Worm (Caenorhabditis elegans) whole organism, late embryonic: ENCODE results near the gene C02F5.5.

Experiments
- C08G9.2 ChIP-seq: sonication (generic microtip); optimal IDR thresholded peaks from 2 replicates; lab custom pipeline; 2016; ENCODE audit warnings: mild to moderate bottlenecking, missing genetic modification characterization, moderate library complexity, missing compliant biosample characterization
- C38D4.7 ChIP-seq: fragments of 200-800 bp; sonication (Bioruptor generic); optimal IDR thresholded peaks from 2 replicates; lab custom pipeline; 2018; ENCODE audit warnings: mild to moderate bottlenecking, missing genetic modification characterization, moderate library complexity, missing compliant biosample characterization
- F13H6.1 ChIP-seq: sonication (generic microtip); optimal IDR thresholded peaks from 2 replicates; lab custom pipeline; 2016; ENCODE audit warnings: missing genetic modification characterization, missing compliant biosample characterization
- K02D7.2 ChIP-seq: sonication (generic microtip); optimal IDR thresholded peaks from 2 replicates; lab custom pipeline; 2017; ENCODE audit warnings: mild to moderate bottlenecking, missing genetic modification characterization, missing compliant biosample characterization
- K09A11.1 ChIP-seq: sonication (generic microtip); optimal IDR thresholded peaks from 2 replicates; lab custom pipeline; 2017; ENCODE audit warnings: antibody characterized with exemption, mild to moderate bottlenecking, missing genetic modification characterization, missing compliant biosample characterization; ENCODE audit not compliant: insufficient read depth
- Y22D7AL.16 ChIP-seq: sonication (generic microtip); optimal IDR thresholded peaks from 2 replicates; lab custom pipeline; 2016; ENCODE audit warnings: missing genetic modification characterization, missing compliant biosample characterization
- ceh-14 ChIP-seq: sonication (generic microtip); optimal IDR thresholded peaks from 2 replicates; lab custom pipeline; 2016; ENCODE audit warnings: missing genotype, missing genetic modification characterization, missing compliant biosample characterization
- ceh-18 ChIP-seq: sonication (generic microtip); optimal IDR thresholded peaks from 2 replicates; lab custom pipeline; 2016; ENCODE audit warnings: missing genetic modification characterization, missing compliant biosample characterization
- ceh-2 ChIP-seq: sonication (generic microtip); optimal IDR thresholded peaks from 2 replicates; lab custom pipeline; 2016; ENCODE audit warnings: missing genotype, missing genetic modification characterization, missing compliant biosample characterization
- ceh-22 ChIP-seq: sonication (generic microtip); optimal IDR thresholded peaks from 2 replicates; lab custom pipeline; 2017; ENCODE audit warnings: missing biosample characterization, missing genetic modification characterization
- ceh-24 ChIP-seq: sonication (generic microtip); optimal IDR thresholded peaks from 2 replicates; lab custom pipeline; 2016; ENCODE audit warnings: mild to moderate bottlenecking, missing genetic modification characterization, missing compliant biosample characterization
- ceh-30 ChIP-seq: fragments of 150-350 bp; optimal IDR thresholded peaks from 2 replicates; lab custom pipeline; 2014; ENCODE audit warnings: missing biosample characterization, missing genetic modification characterization
- ceh-34 ChIP-seq: sonication (generic microtip); optimal IDR thresholded peaks from 2 replicates; lab custom pipeline; 2016; ENCODE audit warnings: mild to moderate bottlenecking, missing genetic modification characterization, missing compliant biosample characterization
- ceh-48 ChIP-seq: sonication (generic microtip); optimal IDR thresholded peaks from 2 replicates; lab custom pipeline; 2016; ENCODE audit warnings: missing genetic modification characterization, inconsistent platforms, missing compliant biosample characterization
- ceh-6 ChIP-seq: fragments of 200-800 bp; sonication (Bioruptor generic); optimal IDR thresholded peaks from 2 replicates; lab custom pipeline; 2018; ENCODE audit warnings: mild to moderate bottlenecking, missing genetic modification characterization, missing compliant biosample characterization
- dmd-4 ChIP-seq: sonication (generic microtip); optimal IDR thresholded peaks from 2 replicates; lab custom pipeline; 2016; ENCODE audit warnings: borderline replicate concordance, missing genetic modification characterization, missing compliant biosample characterization
- dve-1 ChIP-seq: sonication (generic microtip); optimal IDR thresholded peaks from 2 replicates; lab custom pipeline; 2017; ENCODE audit warnings: antibody characterized with exemption, mild to moderate bottlenecking, missing genetic modification characterization, missing compliant biosample characterization
- elt-4 ChIP-seq: sonication (generic microtip); optimal IDR thresholded peaks from 2 replicates; lab custom pipeline; 2016; ENCODE audit warnings: missing genetic modification characterization, missing compliant biosample characterization
- eyg-1 ChIP-seq: sonication (generic microtip); optimal IDR thresholded peaks from 2 replicates; lab custom pipeline; 2016; ENCODE audit warnings: missing genotype, missing genetic modification characterization, missing compliant biosample characterization
- fkh-6 ChIP-seq: sonication (generic microtip); optimal IDR thresholded peaks from 2 replicates; lab custom pipeline; 2016; ENCODE audit warnings: missing genetic modification characterization, missing compliant biosample characterization
- gmeb-2 ChIP-seq: sonication (generic microtip); optimal IDR thresholded peaks from 2 replicates; lab custom pipeline; 2016; ENCODE audit warnings: missing genetic modification characterization, inconsistent platforms, missing compliant biosample characterization
- hlh-13 ChIP-seq: fragments of 200-800 bp; sonication (Bioruptor generic); optimal IDR thresholded peaks from 2 replicates; lab custom pipeline; 2018; ENCODE audit warnings: mild to moderate bottlenecking, missing genetic modification characterization, missing compliant biosample characterization
- hlh-15 ChIP-seq: sonication (generic microtip); optimal IDR thresholded peaks from 2 replicates; lab custom pipeline; 2016; ENCODE audit warnings: missing genetic modification characterization, missing compliant biosample characterization
- hlh-30 ChIP-seq: sonication (generic microtip); optimal IDR thresholded peaks from 2 replicates; lab custom pipeline; 2017; ENCODE audit warnings: antibody characterized with exemption, missing genetic modification characterization, missing compliant biosample characterization; ENCODE audit not compliant: insufficient read depth
- hlh-6 ChIP-seq: sonication (generic microtip); optimal IDR thresholded peaks from 2 replicates; lab custom pipeline; 2016; ENCODE audit warnings: missing genotype, missing genetic modification characterization, missing compliant biosample characterization
- hlh-8 ChIP-seq: sonication (generic microtip); optimal IDR thresholded peaks from 2 replicates; lab custom pipeline; 2016; ENCODE audit warnings: missing genotype, missing genetic modification characterization, missing compliant biosample characterization
- lim-6 ChIP-seq: sonication (generic microtip); optimal IDR thresholded peaks from 2 replicates; lab custom pipeline; 2016; ENCODE audit warnings: missing genetic modification characterization, missing compliant biosample characterization
- lin-11 ChIP-seq: fragments of 200-800 bp; sonication (Bioruptor generic); optimal IDR thresholded peaks from 2 replicates; lab custom pipeline; 2018; ENCODE audit warnings: mild to moderate bottlenecking, missing genetic modification characterization, missing compliant biosample characterization
- madf-2 ChIP-seq: sonication (generic microtip); optimal IDR thresholded peaks from 2 replicates; lab custom pipeline; 2017; ENCODE audit warnings: missing genetic modification characterization, missing compliant biosample characterization
- mec-3 ChIP-seq: sonication (generic microtip); optimal IDR thresholded peaks from 2 replicates; lab custom pipeline; 2016; ENCODE audit warnings: borderline replicate concordance, missing genetic modification characterization, missing compliant biosample characterization
- nhr-11 ChIP-seq: fragments of 150-350 bp; optimal IDR thresholded peaks from 2 replicates; lab custom pipeline; 2014; ENCODE audit warnings: missing biosample characterization, missing genetic modification characterization
- nhr-232 ChIP-seq: sonication (generic microtip); optimal IDR thresholded peaks from 2 replicates; lab custom pipeline; 2016; ENCODE audit warnings: missing genetic modification characterization, missing compliant biosample characterization
- npax-4 ChIP-seq: sonication (generic microtip); optimal IDR thresholded peaks from 2 replicates; lab custom pipeline; 2016; ENCODE audit warnings: missing genetic modification characterization, missing compliant biosample characterization
- odd-2 ChIP-seq: sonication (generic microtip); optimal IDR thresholded peaks from 2 replicates; lab custom pipeline; 2017; ENCODE audit warnings: antibody characterized with exemption, mild to moderate bottlenecking, missing genetic modification characterization, missing compliant biosample characterization
- pat-9 ChIP-seq: fragments of 200-800 bp; sonication (Bioruptor generic); optimal IDR thresholded peaks from 2 replicates; lab custom pipeline; 2018; ENCODE audit warnings: mild to moderate bottlenecking, missing genetic modification characterization, moderate library complexity, missing compliant biosample characterization
- pax-1 ChIP-seq: fragments of 150-350 bp; optimal IDR thresholded peaks from 2 replicates; lab custom pipeline; 2014; ENCODE audit warnings: missing biosample characterization, missing genetic modification characterization
- pha-2 ChIP-seq: sonication (generic microtip); optimal IDR thresholded peaks from 2 replicates; lab custom pipeline; 2017; ENCODE audit warnings: mild to moderate bottlenecking, missing genetic modification characterization, missing compliant biosample characterization
- pqm-1 ChIP-seq: sonication (generic microtip); optimal IDR thresholded peaks from 2 replicates; lab custom pipeline; 2016; ENCODE audit warnings: missing genetic modification characterization, missing compliant biosample characterization
- pros-1 ChIP-seq: fragments of 150-350 bp; optimal IDR thresholded peaks from 2 replicates; lab custom pipeline; 2014; ENCODE audit warnings: missing biosample characterization, missing genetic modification reagents, missing genetic modification characterization
- ref-2 ChIP-seq: sonication (generic microtip); optimal IDR thresholded peaks from 2 replicates; lab custom pipeline; 2016; ENCODE audit warnings: missing genetic modification characterization, missing compliant biosample characterization
- sox-2 ChIP-seq: fragments of 200-800 bp; sonication (Bioruptor generic); IDR thresholded peaks from 2 replicates; pipeline ENCODE4 v1.3.6; 2022; ENCODE audit warnings: missing genetic modification reagents, missing genetic modification characterization, missing compliant biosample characterization
- syd-9 ChIP-seq: sonication (generic microtip); optimal IDR thresholded peaks from 2 replicates; lab custom pipeline; 2016; ENCODE audit warnings: mild to moderate bottlenecking, missing genetic modification characterization, moderate library complexity, missing compliant biosample characterization
- tbx-2 ChIP-seq: sonication (generic microtip); optimal IDR thresholded peaks from 2 replicates; lab custom pipeline; 2016; ENCODE audit warnings: missing genetic modification characterization, missing compliant biosample characterization
- tbx-7 ChIP-seq: sonication (generic microtip); optimal IDR thresholded peaks from 2 replicates; lab custom pipeline; 2016; ENCODE audit warnings: missing genotype, missing genetic modification characterization, missing compliant biosample characterization
- ttx-3 ChIP-seq: sonication (generic microtip); optimal IDR thresholded peaks from 2 replicates; lab custom pipeline; 2016; ENCODE audit warnings: missing genetic modification reagents, missing genetic modification characterization, missing compliant biosample characterization
- unc-3 ChIP-seq, 2 experiments: fragments of 200-800 bp in 1 of 2; sonication (Bioruptor generic) in 1 of 2; sonication (generic microtip) in 1 of 2; conservative IDR thresholded peaks in 1 of 2; optimal IDR thresholded peaks in 1 of 2; 2 replicates each; pipeline versions ENCODE4 v1.3.6 to Lab custom; 2016 to 2022; ENCODE audit warnings: missing compliant biosample characterization in 2 of 2, missing genetic modification characterization in 2 of 2, missing genetic modification reagents in 1 of 2
- unc-42 ChIP-seq: sonication (generic microtip); optimal IDR thresholded peaks from 2 replicates; lab custom pipeline; 2016; ENCODE audit warnings: missing genotype, missing genetic modification characterization, missing compliant biosample characterization
- unc-55 ChIP-seq: sonication (generic microtip); optimal IDR thresholded peaks from 2 replicates; lab custom pipeline; 2017; ENCODE audit warnings: missing biosample characterization, missing genetic modification reagents, missing genetic modification characterization
- unc-86 ChIP-seq: sonication (generic microtip); optimal IDR thresholded peaks from 2 replicates; lab custom pipeline; 2016; ENCODE audit warnings: missing genetic modification characterization, missing compliant biosample characterization
- zip-5 ChIP-seq: sonication (generic microtip); optimal IDR thresholded peaks from 2 replicates; lab custom pipeline; 2016; ENCODE audit warnings: missing genetic modification characterization, missing compliant biosample characterization
- ztf-16 ChIP-seq: sonication (generic microtip); optimal IDR thresholded peaks from 2 replicates; lab custom pipeline; 2017; ENCODE audit warnings: missing genetic modification characterization, missing compliant biosample characterization

C02F5.5 gene

ce11 chrIII:8258045-8258444, 22.1 kb downstream of the C02F5.5 start, which contains the start of gene ncr-2:
Gene ncr-2, plus strand, starts transcription at chrIII:8258345.
- TF ChIP-seq ceh-22 (tag; lab: Kevin White, UChicago) = no peak
- TF ChIP-seq eyg-1 (tag; lab: Kevin White, UChicago) = no peak
- TF ChIP-seq hlh-15 = no peak
- no peak for TF ChIP-seq pha-2 (tag; lab: Kevin White, UChicago)
- TF ChIP-seq mec-3 = no peak
- no peak for TF ChIP-seq ttx-3

- TF ChIP-seq K02D7.2 (tag; lab: Kevin White, UChicago) = no peak
- TF ChIP-seq pha-2 (tag; lab: Kevin White, UChicago) = no peak
- TF ChIP-seq K09A11.1 = no peak
- TF ChIP-seq hlh-15 = no peak
- no peak for TF ChIP-seq npax-4 (tag; lab: Kevin White, UChicago)
- TF ChIP-seq pros-1 (tag; lab: Kevin White, UChicago) = no peak
- TF ChIP-seq ceh-22 (tag; lab: Kevin White, UChicago) = no peak
- TF ChIP-seq pqm-1 = no peak
- no peak for TF ChIP-seq ceh-24
- no peak for TF ChIP-seq gmeb-2 (tag; lab: Kevin White, UChicago)
- peak; percentile 21 for TF ChIP-seq hlh-6 (tag; lab: Kevin White, UChicago)
- no peak for TF ChIP-seq hlh-30 (tag; lab: Kevin White, UChicago)
- TF ChIP-seq nhr-11 = no peak
- no peak for TF ChIP-seq hlh-8 (tag; lab: Kevin White, UChicago)
- TF ChIP-seq Y22D7AL.16 (tag; lab: Kevin White, UChicago) = no peak
- peak; percentile 94 for TF ChIP-seq elt-4 (tag; lab: Kevin White, UChicago)
- TF ChIP-seq ceh-14 = no peak
- TF ChIP-seq tbx-2 (tag; lab: Kevin White, UChicago) = no peak
- no peak for TF ChIP-seq unc-86 (tag; lab: Kevin White, UChicago)
- no peak for TF ChIP-seq C08G9.2 (tag; lab: Kevin White, UChicago)
- no peak for TF ChIP-seq ttx-3
- no peak for TF ChIP-seq zip-5 (tag; lab: Kevin White, UChicago)
- no peak for TF ChIP-seq ceh-34 (tag; lab: Kevin White, UChicago)
- TF ChIP-seq hlh-13 (GFP tag; lab: Kevin White, UChicago) = no peak
- peak; percentile 28 for TF ChIP-seq ref-2 (tag; lab: Kevin White, UChicago)
- TF ChIP-seq F13H6.1 (tag; lab: Kevin White, UChicago) = no peak
- no peak for TF ChIP-seq eyg-1 (tag; lab: Kevin White, UChicago)
- no peak for TF ChIP-seq ceh-30
- no peak for TF ChIP-seq sox-2 (GFP tag; lab: Robert Waterston, UW)
- no peak for TF ChIP-seq ceh-48 (tag; lab: Kevin White, UChicago)
- no peak for TF ChIP-seq pax-1 (tag; lab: Kevin White, UChicago)
- TF ChIP-seq ztf-16 (tag; lab: Kevin White, UChicago) = no peak
- no peak for TF ChIP-seq dve-1 (tag; lab: Kevin White, UChicago)
- TF ChIP-seq dmd-4 (tag; lab: Kevin White, UChicago) = no peak
- no peak for TF ChIP-seq lin-11 (tag; lab: Kevin White, UChicago)
- peak; percentile 14 for TF ChIP-seq lim-6
- TF ChIP-seq ceh-2 (tag; lab: Kevin White, UChicago) = no peak
- TF ChIP-seq unc-55 (GFP tag; lab: Kevin White, UChicago) = no peak
- no peak for TF ChIP-seq tbx-7 (tag; lab: Kevin White, UChicago)
- no peak for TF ChIP-seq pat-9
- no peak for TF ChIP-seq nhr-232 (tag; lab: Kevin White, UChicago)
- peak; percentile 29 for TF ChIP-seq syd-9 (tag; lab: Kevin White, UChicago)
- no peak for TF ChIP-seq C38D4.7 (GFP tag; lab: Kevin White, UChicago)
- no peak for TF ChIP-seq odd-2 (tag; lab: Kevin White, UChicago)
- peak; percentile 25 for TF ChIP-seq fkh-6 (tag; lab: Kevin White, UChicago)
- TF ChIP-seq madf-2 (tag; lab: Kevin White, UChicago) = no peak
- no peak for TF ChIP-seq unc-3 (GFP tag; conservative IDR thresholded peaks at IDR 0.05; lab: Robert Waterston, UW)
- TF ChIP-seq unc-3 (tag; optimal IDR thresholded peaks at IDR 0.05; lab: Kevin White, UChicago) = no peak
- TF ChIP-seq ceh-6 = no peak
- no peak for TF ChIP-seq unc-42 (tag; lab: Kevin White, UChicago)
- no peak for TF ChIP-seq ceh-18 (tag; lab: Kevin White, UChicago)
These were observed 26.6 kb downstream of the C02F5.5 start for ce11 chrIII:8262599-8262998.
